Worm (Caenorhabditis elegans): ENCODE data around the gene T26H5.10.

ce11 chrV:15481374-15481773 lies 37.8 kb upstream of the T26H5.10 start, which contains the start of gene nhr-150:
- no peak for TF ChIP-seq aly-2 (tag; optimal IDR thresholded peaks at IDR 0.05)
- TF ChIP-seq nhr-47 (tag; optimal IDR thresholded peaks at IDR 0.05) = no peak
- TF ChIP-seq skn-1 (tag; optimal IDR thresholded peaks at IDR 0.05) = no peak
- no peak for TF ChIP-seq hlh-4 (tag; optimal IDR thresholded peaks at IDR 0.05)
- no peak for TF ChIP-seq elt-3 (tag; optimal IDR thresholded peaks at IDR 0.05)
- TF ChIP-seq zag-1 (tag; optimal IDR thresholded peaks at IDR 0.05) = no peak
- TF ChIP-seq pqm-1 (tag; optimal IDR thresholded peaks at IDR 0.05) = no peak
- TF ChIP-seq nhr-90 (tag; optimal IDR thresholded peaks at IDR 0.05; ENCODE audit: poor library complexity) = no peak
- no peak for TF ChIP-seq hlh-17 (GFP tag; optimal IDR thresholded peaks at IDR 0.05; ENCODE audit: borderline replicate concordance)
- TF ChIP-seq Y116A8C.19 (tag; optimal IDR thresholded peaks at IDR 0.05; ENCODE audit: borderline replicate concordance) = no peak
- TF ChIP-seq unc-130 (tag; optimal IDR thresholded peaks at IDR 0.05) = no peak
- TF ChIP-seq sptf-1 (tag; optimal IDR thresholded peaks at IDR 0.05) = no peak

Measured in whole organism, L1 larva.